Fruit fly (Drosophila melanogaster): Measurements from ENCODE around the gene Mst84Dd.

DNA sequence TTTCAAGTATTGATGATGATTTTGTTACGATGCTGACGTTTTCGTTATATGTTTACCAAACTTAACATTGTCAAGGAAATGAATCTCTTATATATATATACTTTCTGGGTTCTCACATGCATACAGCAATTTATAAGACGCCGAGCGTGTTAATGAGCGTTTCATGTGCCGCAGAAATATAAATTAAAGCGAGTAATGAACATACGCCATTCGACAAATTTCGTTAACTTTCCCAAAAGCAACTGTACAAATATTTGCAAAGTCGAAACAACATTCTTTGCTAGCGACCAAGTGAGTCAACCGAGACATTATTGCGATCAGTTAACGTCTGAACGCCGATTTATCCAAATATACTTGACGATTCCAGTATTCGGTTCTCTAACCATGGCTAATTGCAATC lies 18.8 kb downstream of the Mst84Dd start, which contains the start of gene CG31496:
- TF ChIP-seq CG5204 (GFP tag; optimal IDR thresholded peaks at IDR 0.05) (no peak), ovo (GFP tag; optimal IDR thresholded peaks at IDR 0.05) (no peak), CG7045 (GFP tag; optimal IDR thresholded peaks at IDR 0.05) (no peak), CG33017 (tag; optimal IDR thresholded peaks at IDR 0.05) (no peak), kay (GFP tag; ENCODE audit: borderline replicate concordance) (no peak), cic (GFP tag; optimal IDR thresholded peaks at IDR 0.05) (no peak), CG7101 (tag; optimal IDR thresholded peaks at IDR 0.05) (no peak), pad (GFP tag; optimal IDR thresholded peaks at IDR 0.05) (no peak), Mnt (GFP tag; optimal IDR thresholded peaks at IDR 0.05) (no peak)
